Fruit fly (Drosophila melanogaster) whole organism, wandering third instar larva: Measurements from ENCODE around the gene santa-maria.

Experiments used
- GATAd ChIP-seq: sonication (Bioruptor generic); optimal IDR thresholded peaks from 2 replicates; lab custom pipeline; 2016; ENCODE audit warnings: missing biosample characterization, missing genetic modification characterization
- Hr78 ChIP-seq: fragments of >200 bp; optimal IDR thresholded peaks from 2 replicates; lab custom pipeline; 2017; ENCODE audit warnings: missing biosample characterization, missing genetic modification characterization
- br ChIP-seq: fragments of 200-800 bp; sonication (Bioruptor generic); optimal IDR thresholded peaks from 2 replicates; lab custom pipeline; 2016; ENCODE audit warnings: missing biosample characterization, missing genetic modification characterization
- brk ChIP-seq: fragments of 200-800 bp; sonication (Bioruptor generic); optimal IDR thresholded peaks from 2 replicates; lab custom pipeline; 2016; ENCODE audit warnings: missing biosample characterization, mild to moderate bottlenecking, missing genetic modification characterization
- pan ChIP-seq: fragments of >200 bp; optimal IDR thresholded peaks from 2 replicates; lab custom pipeline; 2017
- rgr ChIP-seq: fragments of 200-800 bp; sonication (Bioruptor generic); optimal IDR thresholded peaks from 3 replicates; lab custom pipeline; 2016; ENCODE audit warnings: missing biosample characterization, mild to moderate bottlenecking, missing genetic modification characterization
- usp ChIP-seq: fragments of >200 bp; optimal IDR thresholded peaks from 2 replicates; lab custom pipeline; 2017; ENCODE audit warnings: missing biosample characterization, missing genetic modification characterization
- woc ChIP-seq: sonication (Bioruptor generic); optimal IDR thresholded peaks from 2 replicates; lab custom pipeline; 2016; ENCODE audit warnings: missing biosample characterization, mild to moderate bottlenecking, missing genetic modification characterization

dm6 chr2L:7422429-7423283, 28.4 kb downstream of the santa-maria start:
- TF ChIP-seq woc (GFP tag; lab: Kevin White, UChicago), result peak; percentile 77
- no peak for TF ChIP-seq br (GFP tag; lab: Kevin White, UChicago)
- no peak for TF ChIP-seq Hr78 (GFP tag; lab: Kevin White, UChicago)
- peak; percentile 66 for TF ChIP-seq rgr (GFP tag; lab: Kevin White, UChicago)
- TF ChIP-seq GATAd (GFP tag; lab: Kevin White, UChicago), result no peak
- TF ChIP-seq usp (GFP tag; lab: Kevin White, UChicago), result no peak
- TF ChIP-seq brk (GFP tag; lab: Kevin White, UChicago), result no peak
- no peak for TF ChIP-seq pan
